Fruit fly (Drosophila melanogaster) whole organism, embryonic: ENCODE measurements around the gene wwk.
A peak's percentile ranks its signal among the peaks of the same experiment; 100 is the strongest.

Source experiments
- Ada2b ChIP-seq: fragments of 200-800 bp; sonication (Bioruptor generic); IDR thresholded peaks from 2 replicates; pipeline ENCODE4 v1.3.6; 2022; ENCODE audit warnings: missing biosample characterization, missing genetic modification characterization
- Awh ChIP-seq: fragments of 200-800 bp; sonication (Bioruptor generic); IDR thresholded peaks from 2 replicates; pipeline ENCODE4, ENCODE4 v1.3.6; 2022; ENCODE audit warnings: missing biosample characterization, missing genetic modification characterization
- CG14710 ChIP-seq: fragments of 200-800 bp; sonication (Bioruptor generic); optimal IDR thresholded peaks from 3 replicates; lab custom pipeline; 2019; ENCODE audit warnings: missing biosample characterization, mild to moderate bottlenecking, missing genetic modification characterization, moderate library complexity
- CG16813 ChIP-seq: fragments of 200-800 bp; sonication (Bioruptor generic); IDR thresholded peaks from 3 replicates; pipeline ENCODE4 v1.3.6; 2022; ENCODE audit warnings: missing biosample characterization, missing genetic modification characterization; ENCODE audit not compliant: partially characterized antibody
- CG17186 ChIP-seq: fragments of 200-800 bp; sonication (Bioruptor generic); optimal IDR thresholded peaks from 3 replicates; lab custom pipeline; 2017; ENCODE audit warnings: missing biosample characterization, missing genetic modification reagents, missing genetic modification characterization
- CG3065 ChIP-seq: fragments of 200-800 bp; sonication (Bioruptor generic); optimal IDR thresholded peaks from 2 replicates; lab custom pipeline; 2016; ENCODE audit warnings: missing biosample characterization, missing genetic modification characterization
- CG31365 ChIP-seq: fragments of 200-800 bp; sonication (Bioruptor generic); optimal IDR thresholded peaks from 2 replicates; lab custom pipeline; 2018; ENCODE audit warnings: missing biosample characterization, mild to moderate bottlenecking, missing genetic modification characterization
- CG31388 ChIP-seq: fragments of 200-800 bp; sonication (Bioruptor generic); optimal IDR thresholded peaks from 2 replicates; lab custom pipeline; 2016; ENCODE audit warnings: missing biosample characterization, missing genetic modification characterization
- CG3163 ChIP-seq: fragments of 200-800 bp; sonication (Bioruptor generic); optimal IDR thresholded peaks from 3 replicates; lab custom pipeline; 2016; ENCODE audit warnings: missing biosample characterization, missing genetic modification characterization
- CG33213 ChIP-seq: fragments of 200-800 bp; sonication (Bioruptor generic); optimal IDR thresholded peaks from 3 replicates; lab custom pipeline; 2016; ENCODE audit warnings: missing biosample characterization, missing genetic modification characterization
- CG34422 ChIP-seq: fragments of 200-800 bp; sonication (Bioruptor generic); IDR thresholded peaks from 3 replicates; pipeline ENCODE4 v1.3.6; 2022; ENCODE audit warnings: missing biosample characterization, missing genetic modification characterization
- CG43689 ChIP-seq: fragments of 200-800 bp; sonication (Bioruptor generic); IDR thresholded peaks from 2 replicates; pipeline ENCODE4 v1.3.6; 2022; ENCODE audit warnings: missing biosample characterization, missing genetic modification characterization
- CG4424 ChIP-seq: fragments of 200-800 bp; sonication (Bioruptor generic); optimal IDR thresholded peaks from 3 replicates; lab custom pipeline; 2016; ENCODE audit warnings: missing biosample characterization, missing genetic modification characterization
- CG4617 ChIP-seq: fragments of 200-800 bp; sonication (Bioruptor generic); optimal IDR thresholded peaks from 3 replicates; lab custom pipeline; 2016; ENCODE audit warnings: missing biosample characterization, missing genetic modification characterization, borderline replicate concordance
- CG4854 ChIP-seq: fragments of 200-800 bp; sonication (Bioruptor generic); optimal IDR thresholded peaks from 2 replicates; lab custom pipeline; 2016; ENCODE audit warnings: missing biosample characterization, missing genetic modification characterization, inconsistent platforms
- CG5245 ChIP-seq: fragments of 200-800 bp; sonication (Bioruptor generic); optimal IDR thresholded peaks from 3 replicates; lab custom pipeline; 2016; ENCODE audit warnings: missing biosample characterization, missing genetic modification characterization
- CG6683 ChIP-seq: fragments of 200-800 bp; sonication (Bioruptor generic); optimal IDR thresholded peaks from 2 replicates; lab custom pipeline; 2017; ENCODE audit warnings: missing biosample characterization, mild to moderate bottlenecking, missing genetic modification characterization, missing genetic modification reagents
- CG8290 ChIP-seq, 3 experiments: fragments of 200-800 bp; sonication (Bioruptor generic); optimal IDR thresholded peaks; 2 replicates each; lab custom pipeline; 2016 to 2019; ENCODE audit warnings: missing biosample characterization in 3 of 3, missing genetic modification characterization in 3 of 3, mild to moderate bottlenecking in 2 of 3, moderate library complexity in 1 of 3
- CG8924 ChIP-seq: fragments of 200-800 bp; optimal IDR thresholded peaks from 3 replicates; lab custom pipeline; 2019; ENCODE audit warnings: missing biosample characterization, mild to moderate bottlenecking, missing genetic modification characterization, moderate library complexity
- CG9797 ChIP-seq: fragments of 200-800 bp; sonication (Bioruptor generic); optimal IDR thresholded peaks from 3 replicates; lab custom pipeline; 2018; ENCODE audit warnings: missing biosample characterization, mild to moderate bottlenecking, missing genetic modification characterization
- CHES-1-like ChIP-seq: fragments of 200-800 bp; sonication (Bioruptor generic); optimal IDR thresholded peaks from 2 replicates; lab custom pipeline; 2016; ENCODE audit warnings: missing biosample characterization, missing genetic modification characterization
- CkIIα-i1 ChIP-seq: fragments of 200-800 bp; sonication (Bioruptor generic); IDR thresholded peaks from 2 replicates; pipeline ENCODE4 v1.3.6; 2022; ENCODE audit warnings: missing biosample characterization, missing genetic modification characterization
- CoRest ChIP-seq: fragments of 200-800 bp; sonication (Bioruptor generic); optimal IDR thresholded peaks from 3 replicates; lab custom pipeline; 2018; ENCODE audit warnings: missing biosample characterization, mild to moderate bottlenecking, missing genetic modification characterization, moderate library complexity
- Dip3 ChIP-seq: fragments of 200-800 bp; sonication (Bioruptor generic); optimal IDR thresholded peaks from 3 replicates; lab custom pipeline; 2016; ENCODE audit warnings: missing biosample characterization, missing genetic modification characterization
- Dp ChIP-seq: fragments of 200-800 bp; sonication (Bioruptor generic); optimal IDR thresholded peaks from 2 replicates; lab custom pipeline; 2018; ENCODE audit warnings: missing biosample characterization, mild to moderate bottlenecking, missing genetic modification characterization, moderate library complexity
- Ets65A ChIP-seq: fragments of 200-800 bp; sonication (Bioruptor generic); peaks from one replicate; lab custom pipeline; 2016; ENCODE audit warnings: missing biosample characterization, missing genetic modification characterization
- Fer3 ChIP-seq: fragments of 200-800 bp; sonication (Bioruptor generic); optimal IDR thresholded peaks from 2 replicates; lab custom pipeline; 2018; ENCODE audit warnings: missing biosample characterization, mild to moderate bottlenecking, missing genetic modification characterization, moderate library complexity
- HmgZ ChIP-seq: fragments of 200-800 bp; sonication (Bioruptor generic); optimal IDR thresholded peaks from 2 replicates; lab custom pipeline; 2018; ENCODE audit warnings: missing biosample characterization, mild to moderate bottlenecking, missing genetic modification characterization
- Lim3 ChIP-seq: fragments of 200-800 bp; sonication (Bioruptor generic); IDR thresholded peaks from 2 replicates; pipeline ENCODE4 v1.3.6; 2022; ENCODE audit warnings: missing biosample characterization, missing genetic modification characterization
- Myb ChIP-seq: fragments of 200-800 bp; sonication (Bioruptor generic); optimal IDR thresholded peaks from 2 replicates; lab custom pipeline; 2016; ENCODE audit warnings: missing biosample characterization, missing genetic modification characterization
- Nf-YA ChIP-seq: fragments of 200-800 bp; sonication (Bioruptor generic); IDR thresholded peaks from 2 replicates; pipeline ENCODE4 v1.3.6; 2022; ENCODE audit warnings: missing biosample characterization, missing genetic modification characterization
- Pdp1 ChIP-seq, 2 experiments: fragments of 200-800 bp; sonication (Bioruptor generic); optimal IDR thresholded peaks; 3 replicates each; lab custom pipeline; 2016; ENCODE audit warnings: missing biosample characterization in 2 of 2, missing genetic modification characterization in 2 of 2, mild to moderate bottlenecking in 1 of 2, moderate library complexity in 1 of 2
- Ptx1 ChIP-seq: fragments of 200-800 bp; sonication (Bioruptor generic); IDR thresholded peaks from 2 replicates; pipeline ENCODE4 v1.3.6; 2022; ENCODE audit warnings: missing biosample characterization, missing genetic modification characterization
- al ChIP-seq: fragments of 200-800 bp; sonication (Bioruptor generic); IDR thresholded peaks from 2 replicates; pipeline ENCODE4 v1.3.6; 2022; ENCODE audit warnings: missing biosample characterization, missing genetic modification characterization
- bcd ChIP-seq: fragments of 200-800 bp; sonication (Bioruptor generic); optimal IDR thresholded peaks from 2 replicates; lab custom pipeline; 2017; ENCODE audit warnings: missing biosample characterization, mild to moderate bottlenecking, missing genetic modification characterization
- emc ChIP-seq: fragments of 200-800 bp; sonication (Bioruptor generic); optimal IDR thresholded peaks from 2 replicates; lab custom pipeline; 2016; ENCODE audit warnings: missing biosample characterization, missing genetic modification characterization
- esg ChIP-seq: fragments of 200-800 bp; sonication (Bioruptor generic); conservative IDR thresholded peaks from 2 replicates; pipeline ENCODE4 v1.3.6; 2022; ENCODE audit warnings: missing biosample characterization, missing genetic modification characterization
- grn ChIP-seq: fragments of 200-800 bp; sonication (Bioruptor generic); optimal IDR thresholded peaks from 3 replicates; lab custom pipeline; 2017; ENCODE audit warnings: missing biosample characterization, missing genetic modification characterization
- insv ChIP-seq, 2 experiments: fragments of 200-800 bp; sonication (Bioruptor generic); optimal IDR thresholded peaks; 3 replicates each; lab custom pipeline; 2016 to 2018; ENCODE audit warnings: missing biosample characterization in 2 of 2, missing genetic modification characterization in 2 of 2
- inv ChIP-seq: fragments of 200-800 bp; sonication (Bioruptor generic); IDR thresholded peaks from 2 replicates; pipeline ENCODE4 v1.3.6; 2022; ENCODE audit warnings: missing biosample characterization, missing genetic modification characterization; ENCODE audit not compliant: partially characterized antibody
- jing ChIP-seq: fragments of 200-800 bp; sonication (Bioruptor generic); optimal IDR thresholded peaks from 2 replicates; lab custom pipeline; 2018; ENCODE audit warnings: missing biosample characterization, mild to moderate bottlenecking, missing genetic modification characterization
- kni ChIP-seq: fragments of 200-800 bp; sonication (Bioruptor generic); optimal IDR thresholded peaks from 3 replicates; lab custom pipeline; 2017; ENCODE audit warnings: mild to moderate bottlenecking, missing biosample characterization, missing genetic modification reagents, missing genetic modification characterization
- p53 ChIP-seq: fragments of 200-800 bp; sonication (Bioruptor generic); optimal IDR thresholded peaks from 2 replicates; lab custom pipeline; 2016; ENCODE audit warnings: missing biosample characterization, missing genetic modification characterization
- sug ChIP-seq: fragments of 200-800 bp; optimal IDR thresholded peaks from 2 replicates; lab custom pipeline; 2019; ENCODE audit warnings: missing biosample characterization, mild to moderate bottlenecking, missing genetic modification characterization, moderate library complexity
- vvl ChIP-seq: fragments of 200-800 bp; sonication (Bioruptor generic); IDR thresholded peaks from 2 replicates; pipeline ENCODE4 v1.3.6; 2022; ENCODE audit warnings: missing biosample characterization, missing genetic modification characterization
- zen ChIP-seq: fragments of 200-800 bp; sonication (Bioruptor generic); optimal IDR thresholded peaks from 3 replicates; lab custom pipeline; 2018; ENCODE audit warnings: missing biosample characterization, mild to moderate bottlenecking, missing genetic modification characterization, moderate library complexity

Gene wwk

DNA sequence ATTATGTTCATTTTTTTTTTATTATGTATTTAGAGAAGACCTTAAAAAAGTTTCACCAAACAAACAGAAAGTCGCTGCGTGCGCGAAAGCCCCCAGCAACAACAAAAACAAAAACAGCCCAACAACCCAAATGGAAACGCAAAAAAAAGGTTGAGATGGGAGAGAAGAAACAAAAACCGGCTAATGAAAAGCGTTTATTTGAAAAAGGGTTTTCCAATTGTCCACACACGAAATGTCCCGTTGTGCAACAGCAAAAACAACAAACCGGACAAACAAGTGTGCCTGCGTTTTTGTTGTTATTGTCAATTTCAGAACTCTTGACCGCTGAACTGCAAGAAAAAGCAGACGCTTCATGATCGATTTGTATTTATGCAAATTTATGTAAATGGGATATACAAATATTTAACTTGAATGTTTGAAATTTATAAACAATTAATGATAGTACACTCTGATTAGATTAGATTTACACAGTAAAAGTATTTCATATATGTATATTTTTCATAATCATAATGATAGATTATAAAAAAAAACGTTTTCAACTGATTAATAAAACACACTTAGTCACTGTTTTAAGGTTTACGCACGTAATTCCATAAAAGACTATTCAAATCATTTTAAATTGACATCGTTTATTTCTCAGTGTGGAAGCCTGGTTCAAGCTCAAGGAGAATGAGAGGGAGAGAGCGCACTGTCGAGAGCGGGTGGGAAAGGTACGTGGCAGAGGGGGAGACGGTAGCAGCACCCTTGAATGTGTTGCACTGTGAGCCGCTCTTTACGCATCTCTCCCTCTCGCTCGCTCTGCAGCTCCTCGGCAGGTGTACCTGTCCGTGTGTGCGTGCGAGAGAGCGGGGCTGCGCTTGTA, 18.0 kb upstream of the wwk start (continued):
- TF ChIP-seq CG4617 = peak; percentile 13
- no peak for TF ChIP-seq kni (GFP tag; lab: Kevin White, UChicago)
- peak; percentile 79 for TF ChIP-seq Ptx1 (GFP tag; lab: Robert Waterston, UW)
- TF ChIP-seq CG3163 = no peak
- TF ChIP-seq Awh = 0 out of 2 replicates have a peak, but pooled peaks have one; percentile 56
- TF ChIP-seq Dip3 (GFP tag; lab: Kevin White, UChicago) = peak; percentile 10
- peak; percentile 73; the same call in 2 of the 3 replicates for TF ChIP-seq CG34422 (GFP tag; lab: Robert Waterston, UW)
- peak; percentile 82 for TF ChIP-seq CG8290 (GFP tag; optimal IDR thresholded peaks at IDR 0.05; lab: Kevin White, UChicago)
- TF ChIP-seq CG8290 (tag; optimal IDR thresholded peaks at IDR 0.05; lab: Kevin White, UChicago) = no peak
- peak; percentile 26 to 48 for TF ChIP-seq Pdp1 (GFP tag; optimal IDR thresholded peaks at IDR 0.05; lab: Kevin White, UChicago)
- peak; percentile 65 for TF ChIP-seq esg (GFP tag; lab: Robert Waterston, UW)
- peak; percentile 67; the same call in 1 of the 2 replicates for TF ChIP-seq Ada2b
- no peak for TF ChIP-seq Lim3 (GFP tag; lab: Robert Waterston, UW)
- TF ChIP-seq CG4854 = no peak
- TF ChIP-seq CG31388 = peak; percentile 32

dm6 chr2L:15057225-15058117, 17.1 kb upstream of the wwk start, which contains the start of gene ck:
TSS of gene ck (minus strand) at chr2L:15057862.
- TF ChIP-seq HmgZ (tag; lab: Kevin White, UChicago) (peak; percentile 54), insv (GFP tag; optimal IDR thresholded peaks at IDR 0.05; lab: Kevin White, UChicago) (peak; percentile 29 to 91), sug (tag; lab: Kevin White, UChicago) (peak; percentile 46), CG33213 (GFP tag; lab: Kevin White, UChicago) (peak; percentile 35), CkIIα-i1 (no peak), CG4424 (GFP tag; lab: Kevin White, UChicago) (no peak), Myb (peak; percentile 77), CG16813 (GFP tag; lab: Robert Waterston, UW) (peak; percentile 74), CG3065 (no peak), CoRest (peak; percentile 15), Nf-YA (GFP tag; lab: Robert Waterston, UW) (no peak), CG6683 (GFP tag; lab: Kevin White, UChicago) (no peak), CG5245 (GFP tag; lab: Kevin White, UChicago) (no peak), bcd (GFP tag; lab: Kevin White, UChicago) (peak; percentile 24), CG14710 (tag; lab: Kevin White, UChicago) (peak; percentile 49), CG9797 (GFP tag; lab: Kevin White, UChicago) (peak; percentile 96), zen (tag; lab: Kevin White, UChicago) (peak; percentile 66), Dp (peak; percentile 93), jing (GFP tag; lab: Kevin White, UChicago) (no peak), CG43689 (no peak), Ets65A (GFP tag; lab: Kevin White, UChicago) (no peak), p53 (GFP tag; lab: Kevin White, UChicago) (peak; percentile 21), inv (GFP tag; lab: Robert Waterston, UW) (peak; percentile 59; the same call in 1 of the 2 replicates), CG31365 (tag; lab: Kevin White, UChicago) (peak; percentile 77), al (GFP tag; lab: Robert Waterston, UW) (no peak), CG17186 (GFP tag; lab: Kevin White, UChicago) (no peak), grn (GFP tag; lab: Kevin White, UChicago) (peak; percentile 77), Fer3 (tag; lab: Kevin White, UChicago) (no peak), vvl (peak; percentile 67), CHES-1-like (GFP tag; lab: Kevin White, UChicago) (no peak), CG8924 (peak; percentile 42), emc (GFP tag; lab: Kevin White, UChicago) (no peak)
